Fruit fly (Drosophila melanogaster) whole organism: Measurements from ENCODE around the gene Mtl.

ENCODE experiments used
- CG8478 ChIP-seq: fragments of >200 bp; optimal IDR thresholded peaks from 2 replicates; lab custom pipeline; 2018; ENCODE audit warnings: inconsistent platforms
- Dll ChIP-seq: fragments of >200 bp; optimal IDR thresholded peaks from 2 replicates; lab custom pipeline; 2017
- EcR ChIP-seq, 2 experiments: fragments of >200 bp; optimal IDR thresholded peaks; 2 replicates each; lab custom pipeline; 2017; ENCODE audit warnings: missing biosample characterization in 2 of 2, missing genetic modification characterization in 2 of 2, missing genetic modification reagents in 2 of 2
- pan ChIP-seq: fragments of >200 bp; optimal IDR thresholded peaks from 2 replicates; lab custom pipeline; 2017
- psq ChIP-seq: fragments of >200 bp; optimal IDR thresholded peaks from 2 replicates; lab custom pipeline; 2017
- usp ChIP-seq: fragments of >200 bp; optimal IDR thresholded peaks from 2 replicates; lab custom pipeline; 2017; ENCODE audit warnings: missing biosample characterization, missing genetic modification characterization, mixed read lengths

dm6 chr3R:27608000-27608399 is 28.2 kb upstream of the Mtl start:
- TF ChIP-seq usp (no peak), psq (no peak), Dll (lab: Kevin White, UChicago) (no peak), EcR (GFP tag; optimal IDR thresholded peaks at IDR 0.05; lab: Kevin White, UChicago) (no peak), CG8478 (no peak), pan (lab: Kevin White, UChicago) (no peak)
